Worm (Caenorhabditis elegans) whole organism, L1 larva: ENCODE data around the gene B0244.4.

ENCODE experiments used
- Y116A8C.19 ChIP-seq: sonication (generic microtip); optimal IDR thresholded peaks from 2 replicates; lab custom pipeline; 2016; ENCODE audit warnings: missing compliant biosample characterization, missing genetic modification characterization, borderline replicate concordance
- blmp-1 ChIP-seq: fragments of 150-350 bp; optimal IDR thresholded peaks from 2 replicates; lab custom pipeline; 2014; ENCODE audit warnings: missing biosample characterization, missing genetic modification characterization
- dpl-1 ChIP-seq, 3 experiments: fragments of 150-350 bp in 2 of 3; sonication (generic microtip) in 1 of 3; optimal IDR thresholded peaks; 2 replicates each; lab custom pipeline; 2014 to 2017; ENCODE audit warnings: missing biosample characterization in 3 of 3, missing genetic modification characterization in 3 of 3, missing genetic modification reagents in 3 of 3
- fkh-10 ChIP-seq: sonication (generic microtip); optimal IDR thresholded peaks from 2 replicates; lab custom pipeline; 2017; ENCODE audit warnings: missing biosample characterization, missing genetic modification reagents, missing genetic modification characterization
- lin-13 ChIP-seq: fragments of 150-350 bp; optimal IDR thresholded peaks from 2 replicates; lab custom pipeline; 2014; ENCODE audit warnings: missing biosample characterization, missing genetic modification reagents, missing genetic modification characterization
- mdl-1 ChIP-seq, 2 experiments: fragments of 150-350 bp; optimal IDR thresholded peaks; 2 replicates each; lab custom pipeline; 2014 to 2017; ENCODE audit warnings: missing biosample characterization in 2 of 2, missing genetic modification characterization in 2 of 2, inconsistent platforms in 1 of 2
- pqm-1 ChIP-seq: sonication (generic microtip); optimal IDR thresholded peaks from 3 replicates; lab custom pipeline; 2017; ENCODE audit warnings: missing biosample characterization, missing genetic modification characterization
- snu-23 ChIP-seq: sonication (generic microtip); optimal IDR thresholded peaks from 2 replicates; lab custom pipeline; 2016; ENCODE audit warnings: missing genetic modification characterization, missing compliant biosample characterization
- tbx-2 ChIP-seq: sonication (generic microtip); optimal IDR thresholded peaks from 2 replicates; lab custom pipeline; 2016; ENCODE audit warnings: missing genetic modification characterization, missing compliant biosample characterization
- unc-62 ChIP-seq: fragments of 150-350 bp; optimal IDR thresholded peaks from 2 replicates; lab custom pipeline; 2014; ENCODE audit warnings: missing biosample characterization, missing genetic modification reagents, missing genetic modification characterization

DNA sequence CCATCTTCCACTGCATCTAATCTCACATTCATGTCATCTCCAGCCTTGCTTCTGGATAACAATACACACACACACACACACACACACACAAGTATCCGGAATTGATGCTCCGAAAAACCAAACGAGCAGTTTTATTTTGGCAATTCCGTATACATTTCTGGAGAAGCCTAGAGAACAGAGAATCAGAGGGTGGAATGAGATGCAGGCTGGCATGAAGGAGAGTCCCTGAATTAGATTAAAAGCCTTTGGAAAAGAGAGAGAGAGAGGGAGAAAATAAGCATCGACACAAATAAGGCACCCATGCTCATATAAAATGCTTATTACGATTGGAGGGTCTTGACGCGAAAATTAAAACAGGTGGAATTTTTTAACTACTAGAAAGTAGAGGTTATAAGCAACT, 13.4 kb downstream of the B0244.4 start:
- no peak for TF ChIP-seq snu-23 (GFP tag; lab: Kevin White, UChicago)
- TF ChIP-seq blmp-1: no peak
- no peak for TF ChIP-seq unc-62
- no peak for TF ChIP-seq mdl-1 (tag; optimal IDR thresholded peaks at IDR 0.05; lab: Kevin White, UChicago)
- no peak for TF ChIP-seq fkh-10 (GFP tag; lab: Kevin White, UChicago)
- no peak for TF ChIP-seq Y116A8C.19 (tag; lab: Kevin White, UChicago)
- no peak for TF ChIP-seq tbx-2
- no peak for TF ChIP-seq lin-13 (GFP tag; lab: Kevin White, UChicago)
- no peak for TF ChIP-seq pqm-1 (tag; lab: Kevin White, UChicago)
- TF ChIP-seq dpl-1 (GFP tag; optimal IDR thresholded peaks at IDR 0.05; lab: Kevin White, UChicago): no peak
